Worm (Caenorhabditis elegans) whole organism, young adult: Measurements from ENCODE around the gene rnp-7.

Experiments
- B0035.1 ChIP-seq: sonication (generic microtip); optimal IDR thresholded peaks from 2 replicates; lab custom pipeline; 2016; ENCODE audit warnings: missing genetic modification characterization, mild to moderate bottlenecking, missing compliant biosample characterization, missing genotype, missing genetic modification reagents
- Y53G8AR.9 ChIP-seq: fragments of 200-800 bp; sonication (Bioruptor generic); conservative IDR thresholded peaks from 2 replicates; pipeline ENCODE4 v1.3.6; 2022; ENCODE audit warnings: missing genetic modification reagents, missing genetic modification characterization, missing compliant biosample characterization
- Y67H2A.10 ChIP-seq: fragments of 200-800 bp; sonication (Bioruptor generic); conservative IDR thresholded peaks from 2 replicates; pipeline ENCODE4 v1.3.6; 2022; ENCODE audit warnings: missing genetic modification reagents, missing genetic modification characterization, missing compliant biosample characterization
- ama-1 ChIP-seq, 3 experiments: fragments of 150-350 bp in 1 of 3; sonication (generic microtip) in 2 of 3; optimal IDR thresholded peaks; 2 replicates each; lab custom pipeline; 2014 to 2018; ENCODE audit warnings: missing biosample characterization in 2 of 3, missing genetic modification characterization in 2 of 3, missing genetic modification reagents in 2 of 3
- ceh-27 ChIP-seq: fragments of 200-800 bp; sonication (Bioruptor generic); optimal IDR thresholded peaks from 2 replicates; lab custom pipeline; 2018; ENCODE audit warnings: mild to moderate bottlenecking, missing genetic modification characterization, moderate library complexity, missing compliant biosample characterization
- dpff-1 ChIP-seq: sonication (generic microtip); optimal IDR thresholded peaks from 2 replicates; lab custom pipeline; 2017; ENCODE audit warnings: mild to moderate bottlenecking, missing genetic modification characterization, missing compliant biosample characterization
- nfyb-1 ChIP-seq: fragments of 200-800 bp; sonication (Bioruptor generic); IDR thresholded peaks from 2 replicates; pipeline ENCODE4 v1.3.6; 2022; ENCODE audit warnings: missing genetic modification reagents, missing genetic modification characterization, missing compliant biosample characterization
- nhr-179 ChIP-seq: sonication (generic microtip); optimal IDR thresholded peaks from 2 replicates; lab custom pipeline; 2016; ENCODE audit warnings: mild to moderate bottlenecking, missing genetic modification characterization, missing compliant biosample characterization
- repo-1 ChIP-seq: sonication (generic microtip); optimal IDR thresholded peaks from 2 replicates; lab custom pipeline; 2017; ENCODE audit warnings: mild to moderate bottlenecking, missing genetic modification characterization, missing compliant biosample characterization
- sdz-38 ChIP-seq: sonication (generic microtip); optimal IDR thresholded peaks from 2 replicates; lab custom pipeline; 2016; ENCODE audit warnings: missing genotype, missing genetic modification characterization, missing compliant biosample characterization

ce11 chrIII:7178497-7178896 is 17.5 kb upstream of the rnp-7 start:
- TF ChIP-seq B0035.1 (tag; lab: Kevin White, UChicago) (no peak), repo-1 (no peak), ama-1 (optimal IDR thresholded peaks at IDR 0.05; lab: Kevin White, UChicago) (no peak), ama-1 (GFP tag; optimal IDR thresholded peaks at IDR 0.05; lab: Kevin White, UChicago) (no peak), dpff-1 (tag; lab: Kevin White, UChicago) (no peak), nhr-179 (tag; lab: Kevin White, UChicago) (no peak), nfyb-1 (peak; percentile 50; the same call in 1 of the 2 replicates), sdz-38 (tag; lab: Kevin White, UChicago) (no peak), Y53G8AR.9 (0 out of 2 replicates have a peak, but pooled peaks have one; percentile 53), ceh-27 (GFP tag; lab: Kevin White, UChicago) (no peak), Y67H2A.10 (GFP tag; lab: Robert Waterston, UW) (no peak)
